Worm (Caenorhabditis elegans): ENCODE data around the gene osm-6.

DNA sequence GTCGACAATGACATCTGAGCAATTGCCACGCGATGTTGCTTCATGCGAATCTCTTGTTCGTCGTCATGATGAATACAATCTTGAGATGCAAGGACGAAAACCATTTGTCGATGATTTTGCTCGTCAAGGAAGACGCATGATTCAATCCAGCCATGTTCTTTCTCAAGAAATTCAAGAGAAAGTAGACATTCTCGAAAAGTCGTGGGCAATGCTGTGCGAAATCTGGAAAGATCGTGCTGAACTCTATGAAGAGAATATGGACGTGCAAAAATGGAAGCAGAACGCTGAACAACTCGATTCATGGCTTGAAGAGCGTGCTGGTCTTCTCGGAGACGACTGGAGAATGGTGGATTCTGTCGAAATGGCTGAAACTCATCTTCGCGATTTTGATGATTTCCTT, 14.0 kb downstream of the osm-6 start:
- no peak for TF ChIP-seq elt-2 (tag; optimal IDR thresholded peaks at IDR 0.05)
- TF ChIP-seq K09A11.1 (tag; optimal IDR thresholded peaks at IDR 0.05; ENCODE audit: insufficient read depth): no peak
